Fruit fly (Drosophila melanogaster) whole organism, embryonic: ENCODE data around the gene CG32812.

ENCODE experiments used
- B-H2 ChIP-seq: fragments of 200-800 bp; sonication (Bioruptor generic); optimal IDR thresholded peaks from 2 replicates; lab custom pipeline; 2018; ENCODE audit warnings: missing biosample characterization, mild to moderate bottlenecking, missing genetic modification characterization
- CG10267 ChIP-seq: fragments of 200-800 bp; sonication (Bioruptor generic); optimal IDR thresholded peaks from 2 replicates; lab custom pipeline; 2018; ENCODE audit warnings: missing biosample characterization, mild to moderate bottlenecking, missing genetic modification characterization, moderate library complexity
- CG10321 ChIP-seq: fragments of 200-800 bp; sonication (Bioruptor generic); IDR thresholded peaks from 2 replicates; pipeline ENCODE4 v1.3.6; 2022; ENCODE audit warnings: missing biosample characterization, missing genetic modification characterization
- CG11696 ChIP-seq: fragments of 200-800 bp; sonication (Bioruptor generic); IDR thresholded peaks from 2 replicates; pipeline ENCODE4 v1.3.6; 2022; ENCODE audit warnings: missing biosample characterization, missing genetic modification characterization
- CG12391 ChIP-seq: fragments of 200-800 bp; sonication (Bioruptor generic); optimal IDR thresholded peaks from 3 replicates; lab custom pipeline; 2018; ENCODE audit warnings: missing biosample characterization, mild to moderate bottlenecking, missing genetic modification characterization, moderate library complexity
- CG1529 ChIP-seq: fragments of 200-800 bp; sonication (Bioruptor generic); optimal IDR thresholded peaks from 3 replicates; lab custom pipeline; 2018; ENCODE audit warnings: missing biosample characterization, missing genetic modification characterization
- CG16815 ChIP-seq: fragments of 200-800 bp; sonication (Bioruptor generic); optimal IDR thresholded peaks from 3 replicates; lab custom pipeline; 2017; ENCODE audit warnings: missing biosample characterization, mild to moderate bottlenecking, missing genetic modification characterization
- CG17568 ChIP-seq: fragments of 200-800 bp; sonication (Bioruptor generic); optimal IDR thresholded peaks from 2 replicates; lab custom pipeline; 2018; ENCODE audit warnings: missing biosample characterization, mild to moderate bottlenecking, missing genetic modification characterization, moderate library complexity
- CG6765 ChIP-seq: fragments of 200-800 bp; sonication (Bioruptor generic); optimal IDR thresholded peaks from 3 replicates; lab custom pipeline; 2017; ENCODE audit warnings: missing biosample characterization, mild to moderate bottlenecking, missing genetic modification characterization
- CG7271 ChIP-seq: fragments of 200-800 bp; sonication (Bioruptor generic); optimal IDR thresholded peaks from 2 replicates; lab custom pipeline; 2018; ENCODE audit warnings: missing biosample characterization, mild to moderate bottlenecking, missing genetic modification characterization, moderate library complexity
- CG7372 ChIP-seq: fragments of 200-800 bp; sonication (Bioruptor generic); IDR thresholded peaks from 2 replicates; pipeline ENCODE4 v1.3.6; 2022; ENCODE audit warnings: missing biosample characterization, missing genetic modification characterization
- CG7839 ChIP-seq: fragments of 200-800 bp; sonication (Bioruptor generic); optimal IDR thresholded peaks from 3 replicates; lab custom pipeline; 2018; ENCODE audit warnings: missing biosample characterization, mild to moderate bottlenecking, missing genetic modification characterization, moderate library complexity
- CG8089 ChIP-seq: fragments of 200-800 bp; sonication (Bioruptor generic); optimal IDR thresholded peaks from 3 replicates; lab custom pipeline; 2016; ENCODE audit warnings: missing biosample characterization, missing genetic modification characterization
- CG8765 ChIP-seq: fragments of 200-800 bp; sonication (Bioruptor generic); IDR thresholded peaks from 2 replicates; pipeline ENCODE4 v1.3.6; 2022; ENCODE audit warnings: missing biosample characterization, missing genetic modification characterization
- CG8924 ChIP-seq: fragments of 200-800 bp; optimal IDR thresholded peaks from 3 replicates; lab custom pipeline; 2019; ENCODE audit warnings: missing biosample characterization, mild to moderate bottlenecking, missing genetic modification characterization, moderate library complexity
- CG9876 ChIP-seq: fragments of 200-800 bp; sonication (Bioruptor generic); optimal IDR thresholded peaks from 2 replicates; lab custom pipeline; 2016; ENCODE audit warnings: missing biosample characterization, missing genetic modification characterization
- D ChIP-seq, 2 experiments: fragments of 200-800 bp in 1 of 2; fragments of >200 bp in 1 of 2; sonication (Bioruptor generic) in 1 of 2; optimal IDR thresholded peaks; 2 replicates in 1 of 2; 3 replicates in 1 of 2; lab custom pipeline; 2017; ENCODE audit warnings: mild to moderate bottlenecking in 1 of 2, missing biosample characterization in 1 of 2, missing genetic modification characterization in 1 of 2, missing genetic modification reagents in 1 of 2
- Dek ChIP-seq: fragments of 200-800 bp; sonication (Bioruptor generic); optimal IDR thresholded peaks from 3 replicates; lab custom pipeline; 2019; ENCODE audit warnings: missing biosample characterization, mild to moderate bottlenecking, missing genetic modification characterization, moderate library complexity
- Drgx ChIP-seq: fragments of 200-800 bp; sonication (Bioruptor generic); IDR thresholded peaks from 2 replicates; pipeline ENCODE4 v1.3.6; 2022; ENCODE audit warnings: missing biosample characterization, missing genetic modification characterization
- E2f1 ChIP-seq: fragments of 200-800 bp; sonication (Bioruptor generic); IDR thresholded peaks from 2 replicates; pipeline ENCODE4 v1.3.6; 2022; ENCODE audit warnings: missing biosample characterization, missing genetic modification characterization
- NFAT ChIP-seq: fragments of 200-800 bp; sonication (Bioruptor generic); IDR thresholded peaks from 2 replicates; pipeline ENCODE4 v1.3.6; 2022; ENCODE audit warnings: missing biosample characterization, missing genetic modification characterization
- PHDP ChIP-seq: fragments of 200-800 bp; sonication (Bioruptor generic); optimal IDR thresholded peaks from 3 replicates; lab custom pipeline; 2018; ENCODE audit warnings: missing biosample characterization, mild to moderate bottlenecking, missing genetic modification characterization, moderate library complexity
- Ravus ChIP-seq: fragments of 200-800 bp; sonication (Bioruptor generic); IDR thresholded peaks from 2 replicates; pipeline ENCODE4 v1.3.6; 2022; ENCODE audit warnings: missing biosample characterization, missing genetic modification characterization
- Sry-β ChIP-seq: fragments of 200-800 bp; sonication (Bioruptor generic); optimal IDR thresholded peaks from 2 replicates; lab custom pipeline; 2018; ENCODE audit warnings: missing biosample characterization, mild to moderate bottlenecking, missing genetic modification characterization, moderate library complexity
- Xrp1 ChIP-seq: fragments of 200-800 bp; sonication (Bioruptor generic); IDR thresholded peaks from 2 replicates; pipeline ENCODE4 v1.3.6; 2022; ENCODE audit warnings: missing biosample characterization, missing genetic modification characterization
- bbx ChIP-seq: fragments of 200-800 bp; sonication (Bioruptor generic); IDR thresholded peaks from 2 replicates; pipeline ENCODE4 v1.3.6; 2022; ENCODE audit warnings: missing biosample characterization, missing genetic modification characterization; ENCODE audit not compliant: partially characterized antibody
- cg ChIP-seq: fragments of 200-800 bp; sonication (Bioruptor generic); optimal IDR thresholded peaks from 3 replicates; lab custom pipeline; 2019; ENCODE audit warnings: missing biosample characterization, mild to moderate bottlenecking, missing genetic modification characterization, moderate library complexity
- dan ChIP-seq: fragments of 200-800 bp; sonication (Bioruptor generic); IDR thresholded peaks from 2 replicates; pipeline ENCODE4 v1.3.6; 2022; ENCODE audit warnings: missing biosample characterization, missing genetic modification characterization
- gfzf ChIP-seq: fragments of 200-800 bp; sonication (Bioruptor generic); optimal IDR thresholded peaks from 2 replicates; lab custom pipeline; 2016; ENCODE audit warnings: missing biosample characterization, mild to moderate bottlenecking, missing genetic modification characterization, moderate library complexity
- hkb ChIP-seq, 2 experiments: fragments of 200-800 bp in 1 of 2; fragments of >200 bp in 1 of 2; sonication (Bioruptor generic) in 1 of 2; IDR thresholded peaks in 1 of 2; optimal IDR thresholded peaks in 1 of 2; 2 replicates each; pipeline versions ENCODE4 v1.3.6 to Lab custom; 2017 to 2022; ENCODE audit warnings: missing biosample characterization in 1 of 2, missing genetic modification characterization in 1 of 2
- jumu ChIP-seq: fragments of 200-800 bp; sonication (Bioruptor generic); optimal IDR thresholded peaks from 3 replicates; lab custom pipeline; 2016; ENCODE audit warnings: missing biosample characterization, missing genetic modification characterization
- luna ChIP-seq: fragments of 200-800 bp; sonication (Bioruptor generic); optimal IDR thresholded peaks from 2 replicates; lab custom pipeline; 2016; ENCODE audit warnings: missing biosample characterization, missing genetic modification characterization
- mam ChIP-seq: fragments of 200-800 bp; sonication (Bioruptor generic); optimal IDR thresholded peaks from 3 replicates; lab custom pipeline; 2016; ENCODE audit warnings: missing biosample characterization, missing genetic modification characterization
- mld ChIP-seq: fragments of 200-800 bp; sonication (Bioruptor generic); IDR thresholded peaks from 3 replicates; pipeline ENCODE4 v1.3.6; 2022; ENCODE audit warnings: missing biosample characterization, missing genetic modification characterization; ENCODE audit not compliant: partially characterized antibody
- nau ChIP-seq: fragments of 200-800 bp; sonication (Bioruptor generic); optimal IDR thresholded peaks from 3 replicates; lab custom pipeline; 2017; ENCODE audit warnings: missing biosample characterization, mild to moderate bottlenecking, missing genetic modification characterization, missing genetic modification reagents
- odd ChIP-seq: fragments of 200-800 bp; sonication (Bioruptor generic); optimal IDR thresholded peaks from 2 replicates; lab custom pipeline; 2017; ENCODE audit warnings: missing biosample characterization, mild to moderate bottlenecking, missing genetic modification characterization
- onecut ChIP-seq: fragments of 200-800 bp; sonication (Bioruptor generic); IDR thresholded peaks from 2 replicates; pipeline ENCODE4 v1.3.6; 2022; ENCODE audit warnings: missing biosample characterization, missing genetic modification characterization
- peb ChIP-seq: fragments of 200-800 bp; sonication (Bioruptor generic); IDR thresholded peaks from 2 replicates; pipeline ENCODE4 v1.3.6; 2022; ENCODE audit warnings: missing biosample characterization, missing genetic modification characterization
- pnt ChIP-seq: fragments of 200-800 bp; sonication (Bioruptor generic); optimal IDR thresholded peaks from 3 replicates; lab custom pipeline; 2016; ENCODE audit warnings: missing biosample characterization, missing genetic modification characterization
- pzg ChIP-seq: fragments of 200-800 bp; sonication (Bioruptor generic); optimal IDR thresholded peaks from 3 replicates; lab custom pipeline; 2018; ENCODE audit warnings: missing biosample characterization, mild to moderate bottlenecking, missing genetic modification characterization, moderate library complexity
- sens ChIP-seq: fragments of 200-800 bp; sonication (Bioruptor generic); peaks from one replicate; lab custom pipeline; 2016; ENCODE audit warnings: missing biosample characterization, missing genetic modification characterization
- sisA ChIP-seq: fragments of 200-800 bp; sonication (Bioruptor generic); IDR thresholded peaks from 2 replicates; pipeline ENCODE4 v1.3.6; 2022; ENCODE audit warnings: missing biosample characterization, missing genetic modification characterization
- tup ChIP-seq: fragments of 200-800 bp; sonication (Bioruptor generic); optimal IDR thresholded peaks from 2 replicates; lab custom pipeline; 2016; ENCODE audit warnings: missing biosample characterization, mild to moderate bottlenecking, missing genetic modification characterization, moderate library complexity
- twi ChIP-seq: fragments of 200-800 bp; optimal IDR thresholded peaks from 2 replicates; lab custom pipeline; 2019; ENCODE audit warnings: missing biosample characterization, mild to moderate bottlenecking, missing genetic modification characterization, moderate library complexity
- unc-4 ChIP-seq: fragments of 200-800 bp; sonication (Bioruptor generic); IDR thresholded peaks from 2 replicates; pipeline ENCODE4 v1.3.6; 2022; ENCODE audit warnings: missing biosample characterization, missing genetic modification characterization; ENCODE audit not compliant: partially characterized antibody
- vnd ChIP-seq: fragments of 200-800 bp; sonication (Bioruptor generic); IDR thresholded peaks from 3 replicates; pipeline ENCODE4 v1.3.6; 2022; ENCODE audit warnings: missing biosample characterization, missing genetic modification characterization; ENCODE audit not compliant: partially characterized antibody
- wor ChIP-seq: fragments of 200-800 bp; sonication (Bioruptor generic); IDR thresholded peaks from 2 replicates; pipeline ENCODE4 v1.3.6; 2022; ENCODE audit warnings: missing biosample characterization, missing genetic modification characterization
- yki ChIP-seq: fragments of >200 bp; optimal IDR thresholded peaks from 3 replicates; lab custom pipeline; 2018
- zf30C ChIP-seq: fragments of 200-800 bp; sonication (Bioruptor generic); optimal IDR thresholded peaks from 3 replicates; lab custom pipeline; 2018; ENCODE audit warnings: missing biosample characterization, mild to moderate bottlenecking, missing genetic modification characterization
- zfh2 ChIP-seq: fragments of 200-800 bp; sonication (Bioruptor generic); optimal IDR thresholded peaks from 2 replicates; lab custom pipeline; 2016; ENCODE audit warnings: missing biosample characterization, missing genetic modification characterization

CG32812 gene

dm6 chrX:1272848-1273247, 14.2 kb upstream of the CG32812 start (continued):
- TF ChIP-seq PHDP (peak; percentile 65), bbx (GFP tag; lab: Robert Waterston, UW) (no peak), CG7372 (GFP tag; lab: Robert Waterston, UW) (no peak), twi (no peak), CG17568 (peak; percentile 5), CG8924 (peak; percentile 52), sisA (GFP tag; lab: Robert Waterston, UW) (peak; percentile 48), Xrp1 (GFP tag; lab: Robert Waterston, UW) (peak; percentile 55; the same call in 1 of the 2 replicates), Sry-β (GFP tag; lab: Kevin White, UChicago) (no peak), hkb (optimal IDR thresholded peaks at IDR 0.05; lab: Kevin White, UChicago) (no peak), hkb (GFP tag; IDR thresholded peaks at IDR 0.05; lab: Robert Waterston, UW) (0 out of 2 replicates have a peak, but pooled peaks have one; percentile 35), D (optimal IDR thresholded peaks at IDR 0.05; lab: Kevin White, UChicago) (no peak), D (GFP tag; optimal IDR thresholded peaks at IDR 0.05; lab: Kevin White, UChicago) (peak; percentile 53), CG16815 (GFP tag; lab: Kevin White, UChicago) (peak; percentile 15), jumu (GFP tag; lab: Kevin White, UChicago) (peak; percentile 34), gfzf (GFP tag; lab: Kevin White, UChicago) (no peak), odd (GFP tag; lab: Kevin White, UChicago) (no peak), CG12391 (tag; lab: Kevin White, UChicago) (peak; percentile 65), B-H2 (no peak), NFAT (no peak), cg (GFP tag; lab: Kevin White, UChicago) (no peak), CG10267 (tag; lab: Kevin White, UChicago) (peak; percentile 41), CG6765 (GFP tag; lab: Kevin White, UChicago) (no peak), peb (GFP tag; lab: Robert Waterston, UW) (peak; percentile 42; the same call in 1 of the 2 replicates), E2f1 (GFP tag; lab: Robert Waterston, UW) (0 out of 2 replicates have a peak, but pooled peaks have one; percentile 19), luna (GFP tag; lab: Kevin White, UChicago) (no peak), tup (GFP tag; lab: Kevin White, UChicago) (no peak), CG7839 (tag; lab: Kevin White, UChicago) (peak; percentile 69), CG11696 (GFP tag; lab: Robert Waterston, UW) (no peak), Dek (tag; lab: Kevin White, UChicago) (peak; percentile 41), Ravus (GFP tag; lab: Robert Waterston, UW) (no peak; the same call in 1 of the 2 replicates), CG9876 (no peak), yki (lab: Kevin White, UChicago) (no peak), mld (no peak), mam (peak; percentile 76), CG8765 (GFP tag; lab: Robert Waterston, UW) (no peak), CG1529 (GFP tag; lab: Kevin White, UChicago) (no peak), CG8089 (peak; percentile 51), wor (peak; percentile 31; the same call in 1 of the 2 replicates), zfh2 (peak; percentile 38), pzg (no peak), Drgx (GFP tag; lab: Robert Waterston, UW) (no peak), sens (GFP tag; lab: Kevin White, UChicago) (peak; percentile 94), nau (GFP tag; lab: Kevin White, UChicago) (no peak), zf30C (GFP tag; lab: Kevin White, UChicago) (no peak), onecut (GFP tag; lab: Robert Waterston, UW) (peak; percentile 12; the same call in 1 of the 2 replicates), dan (GFP tag; lab: Robert Waterston, UW) (no peak), vnd (no peak), CG10321 (GFP tag; lab: Robert Waterston, UW) (no peak), pnt (GFP tag; lab: Kevin White, UChicago) (peak; percentile 33), unc-4 (no peak), CG7271 (tag; lab: Kevin White, UChicago) (no peak)
